Worm (Caenorhabditis elegans) whole organism, L2 larva: ENCODE data around the gene C04G6.11.

ENCODE experiments used
- C34F6.9 ChIP-seq: fragments of 150-350 bp; optimal IDR thresholded peaks from 2 replicates; lab custom pipeline; 2014; ENCODE audit warnings: missing biosample characterization, missing genetic modification characterization
- F13H6.1 ChIP-seq: sonication (generic microtip); optimal IDR thresholded peaks from 2 replicates; lab custom pipeline; 2016; ENCODE audit warnings: missing genetic modification characterization, missing compliant biosample characterization
- R02D3.7 ChIP-seq: fragments of 150-350 bp; optimal IDR thresholded peaks from 2 replicates; lab custom pipeline; 2014; ENCODE audit warnings: missing biosample characterization, missing genetic modification characterization
- Y55F3AM.14 ChIP-seq: fragments of 200-800 bp; sonication (Bioruptor generic); optimal IDR thresholded peaks from 2 replicates; lab custom pipeline; 2018; ENCODE audit warnings: mild to moderate bottlenecking, missing genetic modification characterization, missing compliant biosample characterization
- ZK546.5 ChIP-seq: sonication (generic microtip); optimal IDR thresholded peaks from 2 replicates; lab custom pipeline; 2017; ENCODE audit warnings: missing biosample characterization, missing genetic modification characterization
- alr-1 ChIP-seq: fragments of 150-350 bp; optimal IDR thresholded peaks from 2 replicates; lab custom pipeline; 2014; ENCODE audit warnings: missing biosample characterization, missing genetic modification characterization
- aly-2 ChIP-seq: fragments of 150-350 bp; optimal IDR thresholded peaks from 2 replicates; lab custom pipeline; 2014; ENCODE audit warnings: missing biosample characterization, missing genetic modification characterization
- ama-1 ChIP-seq: fragments of 150-350 bp; optimal IDR thresholded peaks from 2 replicates; lab custom pipeline; 2018; ENCODE audit warnings: inconsistent platforms
- blmp-1 ChIP-seq: sonication (generic microtip); optimal IDR thresholded peaks from 2 replicates; lab custom pipeline; 2017; ENCODE audit warnings: missing genetic modification characterization, mild to moderate bottlenecking, missing compliant biosample characterization, antibody characterized with exemption, moderate library complexity; ENCODE audit not compliant: insufficient read depth
- ceh-16 ChIP-seq: fragments of 150-350 bp; optimal IDR thresholded peaks from 2 replicates; lab custom pipeline; 2014; ENCODE audit warnings: missing biosample characterization, missing genetic modification characterization
- ceh-82 ChIP-seq: fragments of 150-350 bp; optimal IDR thresholded peaks from 2 replicates; lab custom pipeline; 2014; ENCODE audit warnings: missing biosample characterization, missing genetic modification characterization
- crh-2 ChIP-seq: sonication (generic microtip); optimal IDR thresholded peaks from 2 replicates; lab custom pipeline; 2017; ENCODE audit warnings: missing biosample characterization, missing genetic modification characterization
- dmd-4 ChIP-seq: sonication (generic microtip); optimal IDR thresholded peaks from 2 replicates; lab custom pipeline; 2017; ENCODE audit warnings: missing biosample characterization, missing genetic modification characterization
- egl-27 ChIP-seq: sonication (generic microtip); optimal IDR thresholded peaks from 3 replicates; lab custom pipeline; 2017; ENCODE audit warnings: missing biosample characterization, missing genetic modification reagents, missing genetic modification characterization
- elt-1 ChIP-seq: fragments of 150-350 bp; optimal IDR thresholded peaks from 2 replicates; lab custom pipeline; 2014; ENCODE audit warnings: missing biosample characterization, missing genetic modification characterization
- fos-1 ChIP-seq: fragments of 150-350 bp; optimal IDR thresholded peaks from 2 replicates; lab custom pipeline; 2014; ENCODE audit warnings: missing biosample characterization, missing genetic modification characterization
- gmeb-1 ChIP-seq: fragments of 150-350 bp; optimal IDR thresholded peaks from 2 replicates; lab custom pipeline; 2014; ENCODE audit warnings: missing biosample characterization, missing genetic modification characterization
- lin-11 ChIP-seq: fragments of 150-350 bp; sonication (generic microtip); optimal IDR thresholded peaks from 2 replicates; lab custom pipeline; 2014; ENCODE audit warnings: missing biosample characterization, missing genetic modification characterization, inconsistent platforms, mixed read lengths
- lin-13 ChIP-seq: fragments of 150-350 bp; optimal IDR thresholded peaks from 2 replicates; lab custom pipeline; 2014; ENCODE audit warnings: missing biosample characterization, missing genetic modification reagents, missing genetic modification characterization
- lin-39 ChIP-seq: fragments of 150-350 bp; optimal IDR thresholded peaks from 2 replicates; lab custom pipeline; 2014; ENCODE audit warnings: missing biosample characterization, missing genetic modification reagents, missing genetic modification characterization
- lsy-2 ChIP-seq, 2 experiments: fragments of 150-350 bp in 1 of 2; sonication (generic microtip) in 1 of 2; optimal IDR thresholded peaks; 2 replicates each; lab custom pipeline; 2014 to 2017; ENCODE audit warnings: missing biosample characterization in 2 of 2, missing genetic modification characterization in 2 of 2
- mab-5 ChIP-seq: fragments of 150-350 bp; optimal IDR thresholded peaks from 2 replicates; lab custom pipeline; 2014; ENCODE audit warnings: missing biosample characterization, missing genetic modification characterization
- mbf-1 ChIP-seq: sonication (generic microtip); optimal IDR thresholded peaks from 2 replicates; lab custom pipeline; 2017; ENCODE audit warnings: missing biosample characterization, missing genetic modification characterization
- mdl-1 ChIP-seq, 2 experiments: fragments of 150-350 bp in 1 of 2; sonication (generic microtip) in 1 of 2; optimal IDR thresholded peaks; 2 replicates each; lab custom pipeline; 2017; ENCODE audit warnings: missing biosample characterization in 2 of 2, missing genetic modification characterization in 2 of 2
- nhr-10 ChIP-seq: sonication (generic microtip); optimal IDR thresholded peaks from 2 replicates; lab custom pipeline; 2017; ENCODE audit warnings: missing biosample characterization, missing genetic modification characterization
- nhr-11 ChIP-seq: fragments of 150-350 bp; optimal IDR thresholded peaks from 2 replicates; lab custom pipeline; 2014; ENCODE audit warnings: missing biosample characterization, missing genetic modification characterization
- nhr-129 ChIP-seq: fragments of 150-350 bp; optimal IDR thresholded peaks from 2 replicates; lab custom pipeline; 2014; ENCODE audit warnings: missing biosample characterization, missing genetic modification characterization
- nhr-21 ChIP-seq: fragments of 150-350 bp; optimal IDR thresholded peaks from 2 replicates; lab custom pipeline; 2014; ENCODE audit warnings: missing biosample characterization, missing genetic modification characterization
- nhr-23 ChIP-seq: fragments of 150-350 bp; optimal IDR thresholded peaks from 2 replicates; lab custom pipeline; 2014; ENCODE audit warnings: missing biosample characterization, missing genetic modification reagents, missing genetic modification characterization
- nhr-237 ChIP-seq: fragments of 150-350 bp; optimal IDR thresholded peaks from 2 replicates; lab custom pipeline; 2014; ENCODE audit warnings: missing biosample characterization, missing genetic modification characterization
- nhr-25 ChIP-seq: fragments of 150-350 bp; sonication (generic microtip); optimal IDR thresholded peaks from 3 replicates; lab custom pipeline; 2014; ENCODE audit warnings: missing biosample characterization, missing genetic modification characterization
- nhr-6 ChIP-seq: fragments of 150-350 bp; optimal IDR thresholded peaks from 2 replicates; lab custom pipeline; 2014; ENCODE audit warnings: missing biosample characterization, missing genetic modification characterization
- nhr-77 ChIP-seq: fragments of 150-350 bp; optimal IDR thresholded peaks from 2 replicates; lab custom pipeline; 2014; ENCODE audit warnings: missing biosample characterization, missing genetic modification characterization
- peb-1 ChIP-seq: fragments of 150-350 bp; optimal IDR thresholded peaks from 2 replicates; lab custom pipeline; 2014; ENCODE audit warnings: missing biosample characterization, missing genetic modification characterization
- sem-4 ChIP-seq: fragments of 150-350 bp; optimal IDR thresholded peaks from 2 replicates; lab custom pipeline; 2014; ENCODE audit warnings: missing biosample characterization, missing genetic modification reagents, missing genetic modification characterization
- sma-9 ChIP-seq, 2 experiments: fragments of 150-350 bp in 1 of 2; sonication (generic microtip) in 1 of 2; optimal IDR thresholded peaks; 2 replicates each; lab custom pipeline; 2014 to 2016; ENCODE audit warnings: missing genetic modification characterization in 2 of 2, mild to moderate bottlenecking in 1 of 2, missing biosample characterization in 1 of 2, missing compliant biosample characterization in 1 of 2, missing genetic modification reagents in 1 of 2, moderate library complexity in 1 of 2
- snpc-4 ChIP-seq: fragments of 150-350 bp; optimal IDR thresholded peaks from 2 replicates; lab custom pipeline; 2014; ENCODE audit warnings: missing biosample characterization, missing genetic modification characterization
- unc-39 ChIP-seq: fragments of 150-350 bp; optimal IDR thresholded peaks from 2 replicates; lab custom pipeline; 2014; ENCODE audit warnings: missing biosample characterization, missing genetic modification characterization
- unc-55 ChIP-seq: fragments of 150-350 bp; sonication (generic microtip); optimal IDR thresholded peaks from 3 replicates; lab custom pipeline; 2014; ENCODE audit warnings: missing biosample characterization, missing genetic modification reagents, missing genetic modification characterization
- unc-62 ChIP-seq: fragments of 150-350 bp; optimal IDR thresholded peaks from 2 replicates; lab custom pipeline; 2014; ENCODE audit warnings: missing biosample characterization, missing genetic modification reagents, missing genetic modification characterization
- zag-1 ChIP-seq: fragments of 150-350 bp; optimal IDR thresholded peaks from 2 replicates; lab custom pipeline; 2014; ENCODE audit warnings: missing biosample characterization, missing genetic modification characterization
- ztf-11 ChIP-seq: sonication (generic microtip); optimal IDR thresholded peaks from 2 replicates; lab custom pipeline; 2017; ENCODE audit warnings: missing biosample characterization, missing genetic modification characterization
- ztf-4 ChIP-seq: fragments of 150-350 bp; optimal IDR thresholded peaks from 2 replicates; lab custom pipeline; 2014; ENCODE audit warnings: missing biosample characterization, missing genetic modification characterization

Gene C04G6.11

ce11 chrII:5086143-5086542 lies 17.5 kb downstream of the C04G6.11 start:
- TF ChIP-seq unc-55, result no peak
- no peak for TF ChIP-seq ztf-11 (tag; lab: Kevin White, UChicago)
- peak; percentile 46 for TF ChIP-seq fos-1
- TF ChIP-seq lsy-2 (tag; optimal IDR thresholded peaks at IDR 0.05; lab: Kevin White, UChicago), result no peak

- TF ChIP-seq R02D3.7 (no peak), unc-55 (no peak), unc-39 (no peak), snpc-4 (tag; lab: Kevin White, UChicago) (no peak), fos-1 (peak; percentile 45)
- TF ChIP-seq, all 48 proteins: peak for 1
Measured at ce11 chrII:5085450-5085849, 18.2 kb downstream of the C04G6.11 start, which contains the start of gene txt-9. Gene txt-9, plus strand, starts transcription at chrII:5085785.

ce11 chrII:5084225-5084624 lies 19.4 kb downstream of the C04G6.11 start:
- peak; percentile 31 for TF ChIP-seq fos-1
- TF ChIP-seq nhr-6 (tag; lab: Kevin White, UChicago), result no peak
- TF ChIP-seq, all 48 proteins: peak for 1

ce11 chrII:5083341-5083740 lies 20.3 kb downstream of the C04G6.11 start, which contains the start of gene C04G6.4:
Gene C04G6.4, minus strand, starts transcription at chrII:5083441.
- TF ChIP-seq R02D3.7, result no peak
- TF ChIP-seq, all 48 proteins: peak for 0

ce11 chrII:5081124-5081913 lies 22.3 kb downstream of the C04G6.11 start, which contains the start of gene dsh-2:
Gene dsh-2, minus strand, starts transcription at chrII:5081174.
- TF ChIP-seq gmeb-1 (tag; lab: Kevin White, UChicago), result peak; percentile 81
- TF ChIP-seq nhr-23 (tag; lab: Kevin White, UChicago), result no peak
- TF ChIP-seq mbf-1, result no peak
- TF ChIP-seq nhr-25 (tag; lab: Kevin White, UChicago), result peak; percentile 85
- no peak for TF ChIP-seq R02D3.7
- no peak for TF ChIP-seq nhr-11 (tag; lab: Kevin White, UChicago)
- TF ChIP-seq Y55F3AM.14 (GFP tag; lab: Kevin White, UChicago), result no peak
- TF ChIP-seq ztf-4, result no peak
- peak; percentile 30 for TF ChIP-seq lin-13
- TF ChIP-seq nhr-10 (tag; lab: Kevin White, UChicago), result no peak
- no peak for TF ChIP-seq mdl-1 (tag; optimal IDR thresholded peaks at IDR 0.05; lab: Kevin White, UChicago)
- TF ChIP-seq nhr-21 (tag; lab: Kevin White, UChicago), result peak; percentile 44
- peak; percentile 49 for TF ChIP-seq unc-55
- no peak for TF ChIP-seq dmd-4 (tag; lab: Kevin White, UChicago)
- no peak for TF ChIP-seq mab-5 (tag; lab: Kevin White, UChicago)
- TF ChIP-seq blmp-1 (tag; lab: Kevin White, UChicago), result no peak
- peak; percentile 18 for TF ChIP-seq F13H6.1 (tag; lab: Kevin White, UChicago)
- TF ChIP-seq crh-2 (tag; lab: Kevin White, UChicago), result peak; percentile 76
- peak; percentile 41 for TF ChIP-seq ceh-16 (tag; lab: Kevin White, UChicago)
- no peak for TF ChIP-seq ZK546.5
- no peak for TF ChIP-seq snpc-4 (tag; lab: Kevin White, UChicago)
- no peak for TF ChIP-seq ama-1 (lab: Kevin White, UChicago)
- no peak for TF ChIP-seq aly-2 (tag; lab: Kevin White, UChicago)
- TF ChIP-seq sem-4, result no peak
- no peak for TF ChIP-seq elt-1 (tag; lab: Kevin White, UChicago)
- TF ChIP-seq lin-39 (tag; lab: Kevin White, UChicago), result no peak
- TF ChIP-seq ztf-11 (tag; lab: Kevin White, UChicago), result no peak
- no peak for TF ChIP-seq ceh-82 (tag; lab: Kevin White, UChicago)
- peak; percentile 46 for TF ChIP-seq nhr-6 (tag; lab: Kevin White, UChicago)
- TF ChIP-seq lin-11 (tag; lab: Kevin White, UChicago), result no peak
- peak; percentile 47 for TF ChIP-seq nhr-129 (tag; lab: Kevin White, UChicago)
- no peak for TF ChIP-seq zag-1
- TF ChIP-seq C34F6.9 (tag; lab: Kevin White, UChicago), result peak; percentile 57
- TF ChIP-seq lsy-2 (tag; optimal IDR thresholded peaks at IDR 0.05; lab: Kevin White, UChicago), result peak in 1 of 2 experiments; percentile 71
- TF ChIP-seq peb-1 (tag; lab: Kevin White, UChicago), result no peak
- peak; percentile 42 for TF ChIP-seq fos-1
- TF ChIP-seq alr-1 (tag; lab: Kevin White, UChicago), result no peak
- TF ChIP-seq unc-62 (GFP tag; lab: Kevin White, UChicago), result no peak
- TF ChIP-seq nhr-77 (tag; lab: Kevin White, UChicago), result no peak
- TF ChIP-seq nhr-237 (tag; lab: Kevin White, UChicago), result no peak
- TF ChIP-seq sma-9 (GFP tag; optimal IDR thresholded peaks at IDR 0.05; lab: Kevin White, UChicago), result peak; percentile 38
- TF ChIP-seq sma-9 (tag; optimal IDR thresholded peaks at IDR 0.05; lab: Kevin White, UChicago), result no peak
- TF ChIP-seq egl-27 (tag; lab: Kevin White, UChicago), result no peak
